Worm (Caenorhabditis elegans) whole organism, early embryonic: ENCODE data around the gene F11C7.2.

Source experiments
- B0310.2 ChIP-seq: sonication (generic microtip); optimal IDR thresholded peaks from 2 replicates; lab custom pipeline; 2016; ENCODE audit warnings: mild to moderate bottlenecking, missing genetic modification characterization, missing compliant biosample characterization
- F13C5.2 ChIP-seq: sonication (generic microtip); optimal IDR thresholded peaks from 2 replicates; lab custom pipeline; 2017; ENCODE audit warnings: mild to moderate bottlenecking, missing genetic modification characterization, inconsistent platforms, missing compliant biosample characterization
- aly-1 ChIP-seq: sonication (generic microtip); optimal IDR thresholded peaks from 2 replicates; lab custom pipeline; 2016; ENCODE audit warnings: missing genetic modification characterization, missing compliant biosample characterization
- ama-1 ChIP-seq: fragments of 150-350 bp; optimal IDR thresholded peaks from 2 replicates; lab custom pipeline; 2014
- ceh-13 ChIP-seq: fragments of 200-800 bp; sonication (Bioruptor generic); optimal IDR thresholded peaks from 2 replicates; lab custom pipeline; 2018; ENCODE audit warnings: mild to moderate bottlenecking, missing genetic modification characterization, missing compliant biosample characterization
- ceh-36 ChIP-seq: sonication (generic microtip); optimal IDR thresholded peaks from 2 replicates; lab custom pipeline; 2016; ENCODE audit warnings: missing genetic modification characterization, inconsistent platforms, missing compliant biosample characterization
- ets-7 ChIP-seq: sonication (generic microtip); optimal IDR thresholded peaks from 2 replicates; lab custom pipeline; 2016; ENCODE audit warnings: missing genotype, missing genetic modification characterization, missing compliant biosample characterization
- flt-1 ChIP-seq: fragments of 200-800 bp; sonication (Bioruptor generic); IDR thresholded peaks from 2 replicates; pipeline ENCODE4 v1.3.6; 2022; ENCODE audit warnings: missing genetic modification characterization, missing compliant biosample characterization
- hmbx-1 ChIP-seq: sonication (generic microtip); optimal IDR thresholded peaks from 2 replicates; lab custom pipeline; 2016; ENCODE audit warnings: mild to moderate bottlenecking, missing genetic modification characterization, missing compliant biosample characterization
- hmg-4 ChIP-seq: fragments of 200-800 bp; sonication (Bioruptor generic); optimal IDR thresholded peaks from 2 replicates; lab custom pipeline; 2018; ENCODE audit warnings: mild to moderate bottlenecking, missing genetic modification characterization, missing compliant biosample characterization
- hnd-1 ChIP-seq: sonication (generic microtip); optimal IDR thresholded peaks from 2 replicates; lab custom pipeline; 2016; ENCODE audit warnings: missing genetic modification characterization, missing compliant biosample characterization
- pes-1 ChIP-seq: fragments of 200-800 bp; sonication (Bioruptor generic); IDR thresholded peaks from 2 replicates; pipeline ENCODE4 v1.3.6; 2022; ENCODE audit warnings: missing genetic modification reagents, missing genetic modification characterization, missing compliant biosample characterization
- scrt-1 ChIP-seq: fragments of 200-800 bp; sonication (Bioruptor generic); IDR thresholded peaks from 2 replicates; pipeline ENCODE4 v1.3.6; 2022; ENCODE audit warnings: missing genetic modification characterization, missing compliant biosample characterization
- sea-1 ChIP-seq: fragments of 200-800 bp; sonication (Bioruptor generic); conservative IDR thresholded peaks from 2 replicates; pipeline ENCODE4 v1.3.6; 2022; ENCODE audit warnings: missing genetic modification characterization, missing compliant biosample characterization
- tbx-11 ChIP-seq: fragments of 200-800 bp; sonication (Bioruptor generic); IDR thresholded peaks from 2 replicates; pipeline ENCODE4 v1.3.6; 2022; ENCODE audit warnings: missing genetic modification characterization, missing compliant biosample characterization
- tbx-37 ChIP-seq: fragments of 200-800 bp; sonication (Bioruptor generic); conservative IDR thresholded peaks from 2 replicates; pipeline ENCODE4 v1.3.6; 2022; ENCODE audit warnings: missing genetic modification reagents, missing genetic modification characterization, missing compliant biosample characterization
- tra-4 ChIP-seq: sonication (generic microtip); optimal IDR thresholded peaks from 2 replicates; lab custom pipeline; 2017; ENCODE audit warnings: missing genetic modification characterization, missing compliant biosample characterization

F11C7.2 gene

DNA sequence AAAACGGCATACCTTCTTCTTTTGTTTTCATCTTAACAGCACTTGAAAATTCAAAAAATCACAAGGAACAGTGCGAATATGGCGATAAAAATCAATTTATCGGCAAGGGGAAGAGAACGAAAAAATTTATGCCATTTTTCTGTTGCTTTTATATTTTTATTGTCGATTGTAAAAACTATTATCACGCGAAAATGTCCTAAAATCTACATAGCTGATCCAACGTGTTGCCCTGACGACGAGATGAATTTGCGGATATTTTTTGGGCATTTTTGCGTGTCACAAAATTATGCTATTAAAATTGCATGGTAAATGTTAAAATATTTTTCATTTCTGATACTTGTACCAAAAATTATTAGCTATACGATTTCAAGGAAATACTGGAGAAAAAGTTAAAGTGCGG lies 14.6 kb upstream of the F11C7.2 start, which contains the start of gene F10D7.4:
Gene F10D7.4 (minus strand): TSS at position 101 of the 400 bp plus-strand sequence.
- no peak for TF ChIP-seq tra-4
- no peak for TF ChIP-seq B0310.2 (tag; lab: Kevin White, UChicago)
- TF ChIP-seq hmbx-1 (tag; lab: Kevin White, UChicago) = no peak
- no peak for TF ChIP-seq aly-1 (tag; lab: Kevin White, UChicago)
- no peak for TF ChIP-seq ama-1 (lab: Kevin White, UChicago)
- no peak for TF ChIP-seq F13C5.2 (tag; lab: Kevin White, UChicago)
- TF ChIP-seq tbx-11 (GFP tag; lab: Robert Waterston, UW) = no peak
- no peak for TF ChIP-seq hnd-1 (tag; lab: Kevin White, UChicago)
- TF ChIP-seq flt-1 (GFP tag; lab: Robert Waterston, UW) = no peak
- TF ChIP-seq ets-7 (tag; lab: Kevin White, UChicago) = no peak

DNA sequence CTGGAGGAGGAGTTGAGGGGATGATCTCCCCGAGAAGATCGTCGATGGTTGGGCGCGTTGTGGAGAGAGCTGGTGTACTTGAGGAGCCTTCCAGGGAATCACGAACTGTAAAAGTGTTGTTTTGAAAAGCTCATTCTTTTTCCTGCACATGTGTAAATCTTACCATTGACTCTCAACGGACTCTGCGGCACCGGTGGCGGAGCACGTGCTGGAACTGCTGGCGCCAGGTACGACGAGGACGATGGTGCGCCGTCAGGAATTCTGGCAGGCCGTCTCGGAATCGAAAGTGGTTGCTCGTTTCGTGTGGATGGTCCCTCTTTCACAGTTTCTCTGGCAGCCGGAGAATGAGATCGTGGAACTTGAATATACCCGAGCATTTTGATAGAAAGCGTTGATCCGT lies 12.3 kb upstream of the F11C7.2 start:
- TF ChIP-seq pes-1 (no peak), aly-1 (tag; lab: Kevin White, UChicago) (no peak), sea-1 (no peak), ceh-13 (GFP tag; lab: Kevin White, UChicago) (no peak), hnd-1 (tag; lab: Kevin White, UChicago) (no peak), B0310.2 (tag; lab: Kevin White, UChicago) (no peak), hmg-4 (no peak), tbx-11 (GFP tag; lab: Robert Waterston, UW) (no peak), F13C5.2 (tag; lab: Kevin White, UChicago) (no peak), flt-1 (GFP tag; lab: Robert Waterston, UW) (no peak), hmbx-1 (tag; lab: Kevin White, UChicago) (no peak), tbx-37 (GFP tag; lab: Robert Waterston, UW) (no peak), tra-4 (no peak), ets-7 (tag; lab: Kevin White, UChicago) (no peak), ama-1 (lab: Kevin White, UChicago) (no peak), ceh-36 (tag; lab: Kevin White, UChicago) (no peak)

ce11 chrX:17385102-17385501 lies 11.5 kb upstream of the F11C7.2 start:
- TF ChIP-seq ets-7 (tag; lab: Kevin White, UChicago) (no peak), sea-1 (no peak), tra-4 (no peak), B0310.2 (tag; lab: Kevin White, UChicago) (no peak), pes-1 (no peak), ama-1 (lab: Kevin White, UChicago) (no peak), flt-1 (GFP tag; lab: Robert Waterston, UW) (no peak), tbx-37 (GFP tag; lab: Robert Waterston, UW) (no peak), tbx-11 (GFP tag; lab: Robert Waterston, UW) (no peak), hnd-1 (tag; lab: Kevin White, UChicago) (no peak), scrt-1 (no peak), ceh-36 (tag; lab: Kevin White, UChicago) (no peak), hmg-4 (no peak), hmbx-1 (tag; lab: Kevin White, UChicago) (no peak), aly-1 (tag; lab: Kevin White, UChicago) (no peak), F13C5.2 (tag; lab: Kevin White, UChicago) (no peak), ceh-13 (GFP tag; lab: Kevin White, UChicago) (no peak)

DNA sequence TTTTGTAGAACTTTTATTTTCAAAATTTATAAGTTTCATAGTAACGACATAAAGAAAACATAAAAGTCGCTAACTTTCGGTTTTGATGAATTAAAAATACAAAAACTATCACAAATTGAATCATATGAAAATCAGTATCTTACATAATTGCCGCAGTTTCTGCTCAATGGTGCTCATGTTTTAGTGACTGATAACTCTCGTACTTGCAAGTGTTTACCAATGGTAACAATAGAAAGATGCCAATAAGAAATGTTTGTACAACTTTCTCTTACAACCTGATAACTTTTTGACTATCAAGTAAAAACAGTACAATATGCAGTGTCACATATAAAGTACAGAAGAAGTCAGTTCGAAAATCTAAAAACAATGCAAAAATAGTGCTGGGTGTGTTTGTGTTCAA lies 10.5 kb upstream of the F11C7.2 start:
- TF ChIP-seq ama-1 (lab: Kevin White, UChicago) (no peak), scrt-1 (no peak)

ce11 chrX:17390531-17390930 lies 6.1 kb upstream of the F11C7.2 start:
- TF ChIP-seq hmbx-1 (tag; lab: Kevin White, UChicago) (no peak), ama-1 (lab: Kevin White, UChicago) (no peak), F13C5.2 (tag; lab: Kevin White, UChicago) (no peak), tbx-37 (GFP tag; lab: Robert Waterston, UW) (no peak), aly-1 (tag; lab: Kevin White, UChicago) (no peak), ceh-36 (tag; lab: Kevin White, UChicago) (no peak), sea-1 (no peak), B0310.2 (tag; lab: Kevin White, UChicago) (no peak), ets-7 (tag; lab: Kevin White, UChicago) (no peak), ceh-13 (GFP tag; lab: Kevin White, UChicago) (no peak), scrt-1 (no peak), tra-4 (no peak), hnd-1 (tag; lab: Kevin White, UChicago) (no peak), tbx-11 (GFP tag; lab: Robert Waterston, UW) (no peak)

DNA sequence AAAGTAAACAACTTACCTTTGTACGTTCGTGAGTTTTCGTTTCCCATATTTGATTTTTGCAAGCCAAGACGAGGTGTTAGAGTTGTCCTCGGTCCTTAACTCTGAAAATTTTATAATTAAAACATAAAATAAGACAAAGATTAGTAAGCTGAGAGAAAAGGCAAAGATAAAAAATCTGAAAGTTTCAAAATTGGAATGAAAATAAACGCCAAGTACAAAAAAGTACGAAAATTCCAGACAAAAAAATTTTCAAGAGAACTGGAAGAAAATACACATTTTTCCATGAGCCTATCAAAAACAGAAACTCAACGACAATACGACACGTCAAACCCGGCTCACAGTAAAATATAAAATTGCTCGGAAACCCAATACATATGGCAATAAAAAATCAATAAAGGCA lies 5.1 kb upstream of the F11C7.2 start, which contains the start of gene F10D7.5:
Gene F10D7.5 (minus strand): TSS at position 101 of the 400 bp plus-strand sequence.
- TF ChIP-seq F13C5.2 (tag; lab: Kevin White, UChicago) (no peak), sea-1 (no peak), scrt-1 (no peak), hmg-4 (no peak), flt-1 (GFP tag; lab: Robert Waterston, UW) (no peak), tbx-11 (GFP tag; lab: Robert Waterston, UW) (no peak), tra-4 (no peak), pes-1 (no peak), ama-1 (lab: Kevin White, UChicago) (no peak), ceh-13 (GFP tag; lab: Kevin White, UChicago) (no peak), hmbx-1 (tag; lab: Kevin White, UChicago) (no peak), aly-1 (tag; lab: Kevin White, UChicago) (no peak), ceh-36 (tag; lab: Kevin White, UChicago) (no peak), hnd-1 (tag; lab: Kevin White, UChicago) (no peak)

- TF ChIP-seq hmg-4 = peak; percentile 60
- no peak for TF ChIP-seq flt-1 (GFP tag; lab: Robert Waterston, UW)
- TF ChIP-seq F13C5.2 (tag; lab: Kevin White, UChicago) = peak; percentile 71
Measured at ce11 chrX:17392182-17392581, 4.4 kb upstream of the F11C7.2 start.
